Fruit fly (Drosophila melanogaster): Measurements from ENCODE around the gene CG13731.

Gene CG13731

DNA sequence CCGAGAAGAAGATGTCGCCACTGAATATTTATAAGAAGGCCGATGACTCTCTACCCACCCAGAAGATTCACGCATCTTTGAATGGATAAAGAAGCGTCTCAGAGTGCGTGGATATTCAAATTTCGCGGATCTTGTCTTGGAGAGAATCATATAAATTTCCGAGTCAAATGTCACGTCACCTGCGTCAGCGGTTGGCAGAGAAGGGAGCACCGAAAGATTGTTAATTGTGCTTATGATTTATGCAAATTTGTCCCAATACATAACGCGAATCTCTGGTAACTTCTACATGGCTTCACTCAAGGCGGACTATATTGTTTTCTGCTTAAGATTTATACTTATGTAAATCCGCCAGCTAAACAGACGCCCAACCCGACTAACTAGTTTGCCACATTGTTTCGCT is 2.4 kb upstream of the CG13731 start:
- no peak for TF ChIP-seq h (GFP tag; optimal IDR thresholded peaks at IDR 0.05)
- no peak for TF ChIP-seq lola (GFP tag; optimal IDR thresholded peaks at IDR 0.05)
- TF ChIP-seq pan (optimal IDR thresholded peaks at IDR 0.05), result no peak
- TF ChIP-seq Jra (GFP tag; optimal IDR thresholded peaks at IDR 0.05), result no peak
- TF ChIP-seq Rel (GFP tag; optimal IDR thresholded peaks at IDR 0.05), result no peak
- no peak for TF ChIP-seq Rel (tag; optimal IDR thresholded peaks at IDR 0.05)
- no peak for TF ChIP-seq sage (GFP tag; optimal IDR thresholded peaks at IDR 0.05)
- no peak for TF ChIP-seq Dfd (GFP tag; optimal IDR thresholded peaks at IDR 0.05)
- no peak for TF ChIP-seq Vsx2 (GFP tag; optimal IDR thresholded peaks at IDR 0.05; ENCODE audit: partially characterized antibody)
- TF ChIP-seq Mio (GFP tag; optimal IDR thresholded peaks at IDR 0.05), result no peak

DNA sequence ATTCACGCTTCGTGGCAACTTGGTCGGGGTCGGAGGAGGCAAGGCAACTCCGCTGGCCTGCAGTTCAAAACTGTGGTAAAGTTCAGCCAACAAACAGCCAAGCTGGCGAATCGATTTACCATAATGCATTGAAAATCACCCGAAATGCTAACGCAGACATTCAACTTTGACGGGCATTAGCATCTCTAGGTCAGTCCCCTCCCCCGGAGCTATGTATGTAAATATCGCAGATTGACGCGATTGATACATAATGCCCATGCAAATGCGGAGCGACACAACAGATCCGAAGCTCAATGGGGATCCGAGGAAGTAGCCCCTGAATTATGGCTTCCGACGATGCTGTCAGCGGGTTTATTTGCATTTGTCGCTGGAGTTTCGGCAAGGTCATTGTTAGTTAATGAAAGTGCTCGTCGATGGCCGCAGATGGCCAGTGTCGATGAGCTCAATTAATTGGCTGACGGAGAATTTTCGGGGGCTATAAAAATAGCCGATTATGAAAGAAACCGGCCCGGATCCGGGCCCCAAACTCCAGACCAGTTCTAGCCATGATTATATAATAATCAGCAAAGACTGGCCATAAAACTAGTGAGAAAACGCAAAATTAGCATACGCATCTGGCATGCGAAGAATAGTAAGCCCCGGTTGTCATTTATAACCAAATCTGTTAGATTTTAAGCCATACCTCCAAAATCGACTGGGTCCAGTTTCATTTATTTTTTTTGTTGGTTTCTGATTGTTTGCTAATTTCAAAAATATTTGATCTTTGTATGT is 2.0 kb downstream of the CG13731 start:
- no peak for TF ChIP-seq N (GFP tag; optimal IDR thresholded peaks at IDR 0.05)
- TF ChIP-seq sv (GFP tag; optimal IDR thresholded peaks at IDR 0.05), result no peak
- no peak for TF ChIP-seq lola (GFP tag; optimal IDR thresholded peaks at IDR 0.05)
- TF ChIP-seq rgr (GFP tag; optimal IDR thresholded peaks at IDR 0.05), result no peak
- TF ChIP-seq fru (GFP tag; optimal IDR thresholded peaks at IDR 0.05), result no peak
- TF ChIP-seq tai (GFP tag; optimal IDR thresholded peaks at IDR 0.05), result no peak
- TF ChIP-seq Rel (GFP tag; optimal IDR thresholded peaks at IDR 0.05), result no peak
- no peak for TF ChIP-seq Rel (tag; optimal IDR thresholded peaks at IDR 0.05)
- TF ChIP-seq Dif (GFP tag; optimal IDR thresholded peaks at IDR 0.05; ENCODE audit: partially characterized antibody), result no peak
- no peak for TF ChIP-seq GATAd (GFP tag; optimal IDR thresholded peaks at IDR 0.05)
- no peak for TF ChIP-seq Hnf4 (GFP tag; optimal IDR thresholded peaks at IDR 0.05)
- TF ChIP-seq sage (GFP tag; optimal IDR thresholded peaks at IDR 0.05), result no peak
- TF ChIP-seq brk (GFP tag; optimal IDR thresholded peaks at IDR 0.05), result no peak

DNA sequence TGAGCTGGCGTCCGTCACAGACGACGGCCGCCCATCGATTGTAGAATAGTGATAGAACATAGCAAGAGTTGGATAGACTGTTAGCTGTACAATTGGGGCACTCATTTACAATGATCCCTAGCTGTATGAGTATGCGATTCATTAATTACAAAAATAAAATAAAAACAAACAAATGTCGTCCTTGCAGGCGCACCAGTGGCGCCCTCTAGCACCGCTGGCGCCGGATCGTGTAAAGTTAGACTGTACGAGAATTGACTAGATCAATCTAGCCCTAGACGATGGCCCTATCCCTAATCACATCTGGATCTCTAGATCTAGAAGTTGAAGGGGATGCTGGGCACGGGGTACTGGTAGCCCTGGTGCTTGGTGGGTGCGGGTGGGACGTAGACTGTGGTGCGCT is 5.0 kb downstream of the CG13731 start:
- TF ChIP-seq woc (GFP tag; optimal IDR thresholded peaks at IDR 0.05), result no peak
- TF ChIP-seq CG32264 (GFP tag; optimal IDR thresholded peaks at IDR 0.05), result no peak
- TF ChIP-seq fru (GFP tag; optimal IDR thresholded peaks at IDR 0.05), result no peak

DNA sequence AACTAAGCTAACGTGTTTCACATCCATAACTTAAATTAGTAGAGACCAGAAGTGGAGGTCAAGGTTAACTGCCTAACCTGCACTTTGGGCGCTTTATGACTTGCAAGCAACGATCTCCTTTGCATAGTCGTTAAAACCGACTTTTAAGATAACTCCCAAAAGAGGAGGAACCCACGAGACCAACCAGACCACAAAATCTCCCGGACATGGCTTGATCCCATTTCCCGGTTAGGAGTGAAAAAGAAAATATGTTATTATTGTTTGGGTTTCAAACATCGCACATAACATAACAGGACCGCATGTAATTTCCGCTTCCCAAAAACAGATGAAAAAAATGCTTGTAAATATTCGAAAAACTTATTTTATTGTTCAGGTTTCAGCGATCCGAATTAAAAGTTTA is 5.5 kb downstream of the CG13731 start:
- no peak for TF ChIP-seq Jra (GFP tag; optimal IDR thresholded peaks at IDR 0.05)
- TF ChIP-seq Sp1 (GFP tag; optimal IDR thresholded peaks at IDR 0.05), result no peak
- TF ChIP-seq CrebA (GFP tag; optimal IDR thresholded peaks at IDR 0.05; ENCODE audit: borderline replicate concordance), result no peak
- TF ChIP-seq N (GFP tag; optimal IDR thresholded peaks at IDR 0.05), result no peak
- no peak for TF ChIP-seq jim (GFP tag; optimal IDR thresholded peaks at IDR 0.05)

DNA sequence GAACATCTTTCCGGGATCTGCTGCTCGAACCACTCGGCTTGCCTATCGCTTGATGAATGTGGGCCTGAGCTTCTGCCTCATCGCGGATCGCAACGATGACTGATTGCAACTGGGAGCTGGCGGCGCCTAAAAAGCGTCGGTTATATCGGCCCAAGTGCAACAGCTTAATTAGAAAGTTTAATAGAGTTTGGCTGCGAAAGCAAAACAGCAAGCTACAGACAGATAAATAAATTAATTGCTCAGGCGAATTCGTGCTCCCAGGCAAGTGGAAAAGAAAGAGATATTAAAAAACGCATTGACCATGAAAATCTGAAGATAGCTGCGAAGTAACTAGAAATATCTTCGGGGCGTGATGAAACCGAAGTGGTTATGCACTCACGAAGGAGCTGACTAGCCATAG is 6.1 kb downstream of the CG13731 start, which contains the start of gene CG13728:
Gene CG13728 (minus strand): TSS at position 101 of the 400 bp plus-strand sequence.
- TF ChIP-seq OdsH (GFP tag; optimal IDR thresholded peaks at IDR 0.05), result no peak
- no peak for TF ChIP-seq br (GFP tag; optimal IDR thresholded peaks at IDR 0.05)
- no peak for TF ChIP-seq psq (GFP tag; optimal IDR thresholded peaks at IDR 0.05)
- TF ChIP-seq Hnf4 (GFP tag; optimal IDR thresholded peaks at IDR 0.05), result no peak
- no peak for TF ChIP-seq dl (GFP tag; optimal IDR thresholded peaks at IDR 0.05; ENCODE audit: insufficient read depth in 1 of 2, partially characterized antibody in 2 of 2)

DNA sequence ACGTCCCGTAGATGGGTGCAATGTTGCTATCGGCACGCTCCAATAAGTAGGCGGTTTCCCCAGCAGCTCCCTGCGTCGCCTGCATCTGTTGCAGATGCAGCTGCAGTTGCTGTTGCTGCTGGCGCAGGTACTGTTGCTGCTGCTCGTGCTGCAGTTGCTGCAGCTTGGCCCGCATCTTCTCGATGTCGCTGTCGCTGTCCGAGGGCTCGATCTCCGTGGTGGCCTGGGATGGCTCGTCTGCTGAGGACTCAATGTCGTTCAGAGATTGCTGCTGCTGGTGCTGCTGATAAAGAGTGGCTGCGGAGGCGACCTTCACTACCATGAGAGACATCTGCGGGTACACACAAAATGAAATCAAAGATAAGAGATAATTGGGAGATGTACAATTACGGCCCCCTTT is 6.8 kb downstream of the CG13731 start:
- TF ChIP-seq foxo (GFP tag; optimal IDR thresholded peaks at IDR 0.05) (no peak), dsf (GFP tag; optimal IDR thresholded peaks at IDR 0.05; ENCODE audit: borderline replicate concordance) (no peak), Hr78 (GFP tag; optimal IDR thresholded peaks at IDR 0.05) (no peak), usp (GFP tag; optimal IDR thresholded peaks at IDR 0.05) (no peak)
